Fruit fly (Drosophila melanogaster): Measurements from ENCODE around the gene CG33177.

Gene CG33177

DNA sequence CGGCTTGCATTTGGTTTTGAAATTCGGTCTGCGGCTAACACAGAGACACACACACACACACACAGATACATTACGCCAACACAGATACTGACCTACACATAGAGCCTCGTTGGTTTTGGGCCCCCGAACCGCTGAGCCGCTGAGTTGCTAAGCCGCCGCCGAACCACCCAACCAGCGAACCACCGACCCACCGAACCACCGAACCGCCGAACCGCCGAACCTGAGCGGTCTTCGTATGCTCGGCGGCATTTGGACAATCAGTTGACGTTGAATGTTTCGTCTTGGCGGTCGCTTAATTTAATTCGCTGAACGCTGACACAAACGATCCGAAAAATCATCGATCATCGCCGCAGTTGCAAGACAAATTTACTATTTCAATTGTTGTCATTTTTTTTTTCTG lies 44.3 kb downstream of the CG33177 start, which contains the start of gene drd (continued):
- TF ChIP-seq CG10431 (GFP tag; optimal IDR thresholded peaks at IDR 0.05), result no peak
- TF ChIP-seq CG11085 (GFP tag; IDR thresholded peaks at IDR 0.05), result no peak
- no peak for TF ChIP-seq sens (GFP tag)
- no peak for TF ChIP-seq Fer2 (tag; optimal IDR thresholded peaks at IDR 0.05)
- TF ChIP-seq chif (GFP tag; optimal IDR thresholded peaks at IDR 0.05), result no peak
- no peak for TF ChIP-seq CG17612 (GFP tag; IDR thresholded peaks at IDR 0.05)
- TF ChIP-seq lola (GFP tag; optimal IDR thresholded peaks at IDR 0.05), result no peak
- no peak for TF ChIP-seq Vsx1 (GFP tag; optimal IDR thresholded peaks at IDR 0.05)
- no peak for TF ChIP-seq HmgD (GFP tag; optimal IDR thresholded peaks at IDR 0.05)
- TF ChIP-seq pita (GFP tag; optimal IDR thresholded peaks at IDR 0.05), result no peak
- no peak for TF ChIP-seq D19A (tag; optimal IDR thresholded peaks at IDR 0.05)
- TF ChIP-seq C15 (GFP tag; IDR thresholded peaks at IDR 0.05), result no peak
- no peak for TF ChIP-seq H2.0 (GFP tag; IDR thresholded peaks at IDR 0.05)
- no peak for TF ChIP-seq Sox100B (GFP tag; optimal IDR thresholded peaks at IDR 0.05)
- TF ChIP-seq row (GFP tag; IDR thresholded peaks at IDR 0.05), result no peak
- TF ChIP-seq CG30020 (tag; optimal IDR thresholded peaks at IDR 0.05), result no peak
- TF ChIP-seq stc (GFP tag; IDR thresholded peaks at IDR 0.05), result no peak
- TF ChIP-seq Hr51 (GFP tag; optimal IDR thresholded peaks at IDR 0.05), result no peak
- TF ChIP-seq CG1832 (GFP tag; optimal IDR thresholded peaks at IDR 0.05), result no peak
- TF ChIP-seq Lim3 (GFP tag; IDR thresholded peaks at IDR 0.05), result no peak
- TF ChIP-seq CG1792 (GFP tag; optimal IDR thresholded peaks at IDR 0.05), result no peak
- no peak for TF ChIP-seq Max (GFP tag; optimal IDR thresholded peaks at IDR 0.05)
- no peak for TF ChIP-seq CG4707 (GFP tag; optimal IDR thresholded peaks at IDR 0.05)
- 0 out of 3 replicates have a peak, but pooled peaks have one; percentile 8 for TF ChIP-seq sr (GFP tag; IDR thresholded peaks at IDR 0.05)

DNA sequence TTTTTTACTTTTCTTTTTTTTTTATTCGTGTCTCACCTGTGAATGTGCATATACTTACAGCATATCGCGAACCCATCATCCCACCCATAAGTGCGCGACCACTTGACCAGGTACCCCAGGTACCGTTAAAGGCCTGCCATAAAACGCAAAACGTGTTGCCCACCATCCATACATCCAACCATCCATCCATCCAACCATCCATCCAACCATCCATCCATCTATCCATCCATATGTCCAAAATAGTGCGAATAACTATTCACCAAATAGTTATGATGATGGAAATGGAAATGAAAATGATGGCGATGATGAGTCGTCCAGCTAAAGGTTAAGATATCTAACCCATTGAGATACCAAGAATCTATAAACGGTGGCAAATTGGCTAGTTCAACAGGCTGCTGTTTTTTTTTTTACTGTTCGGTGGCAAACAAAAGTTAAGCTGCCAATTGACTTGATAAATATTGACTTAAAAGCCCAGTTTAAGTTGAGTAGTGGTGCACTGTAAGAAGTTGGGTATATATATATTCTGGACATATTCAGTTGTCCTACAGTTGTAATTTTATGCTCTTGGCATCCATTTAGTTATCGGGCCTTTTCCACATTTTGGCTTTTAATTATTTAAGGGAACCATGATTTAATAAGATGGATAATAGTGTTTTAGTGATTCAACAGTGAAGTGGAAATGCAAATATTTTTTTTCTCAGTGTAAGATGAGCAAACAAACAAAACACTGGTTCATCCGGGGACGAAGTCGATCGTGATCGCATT lies 46.9 kb downstream of the CG33177 start:
- TF ChIP-seq CG2678 (tag; optimal IDR thresholded peaks at IDR 0.05), result peak; percentile 45
- TF ChIP-seq pros (GFP tag; optimal IDR thresholded peaks at IDR 0.05), result no peak
- peak; percentile 32 for TF ChIP-seq dmrt99B (tag; optimal IDR thresholded peaks at IDR 0.05)
- peak; percentile 44 for TF ChIP-seq gem (tag; optimal IDR thresholded peaks at IDR 0.05)
- TF ChIP-seq eve (GFP tag; optimal IDR thresholded peaks at IDR 0.05), result peak in 1 of 2 experiments; percentile 5
- TF ChIP-seq az2 (GFP tag; optimal IDR thresholded peaks at IDR 0.05), result no peak
- TF ChIP-seq tgo (GFP tag; IDR thresholded peaks at IDR 0.05), result peak; percentile 28; the same call in 1 of the 3 replicates
- peak in 1 of 2 experiments; percentile 19 for TF ChIP-seq Hr51 (GFP tag; optimal IDR thresholded peaks at IDR 0.05)
- TF ChIP-seq CG2199 (GFP tag; IDR thresholded peaks at IDR 0.05), result no peak
- TF ChIP-seq dysf (GFP tag; IDR thresholded peaks at IDR 0.05), result 0 out of 3 replicates have a peak, but pooled peaks have one; percentile 23
- peak; percentile 22 for TF ChIP-seq CG15269 (tag; optimal IDR thresholded peaks at IDR 0.05)
- no peak for TF ChIP-seq pan (optimal IDR thresholded peaks at IDR 0.05)
- peak in 1 of 2 experiments; percentile 14 for TF ChIP-seq pan (GFP tag; optimal IDR thresholded peaks at IDR 0.05 in 1 of 2, IDR thresholded peaks at IDR 0.05 in 1 of 2)
- no peak for TF ChIP-seq CG4617 (GFP tag; optimal IDR thresholded peaks at IDR 0.05; ENCODE audit: borderline replicate concordance)
- 0 out of 2 replicates have a peak, but pooled peaks have one; percentile 15 for TF ChIP-seq Ada2b (GFP tag; IDR thresholded peaks at IDR 0.05)
- peak; percentile 16 for TF ChIP-seq Meics (GFP tag; optimal IDR thresholded peaks at IDR 0.05)
- peak; percentile 46 for TF ChIP-seq CG11504 (tag; optimal IDR thresholded peaks at IDR 0.05)
- peak; percentile 39 for TF ChIP-seq Ets65A (GFP tag)
- TF ChIP-seq Ravus (GFP tag; IDR thresholded peaks at IDR 0.05), result no peak
- TF ChIP-seq sens (GFP tag), result peak; percentile 70
- TF ChIP-seq CoRest (tag; optimal IDR thresholded peaks at IDR 0.05), result peak; percentile 14
- TF ChIP-seq lab (GFP tag; optimal IDR thresholded peaks at IDR 0.05), result peak; percentile 8
- TF ChIP-seq Sox100B (GFP tag; optimal IDR thresholded peaks at IDR 0.05), result peak; percentile 28
- TF ChIP-seq en (GFP tag; optimal IDR thresholded peaks at IDR 0.05), result no peak
- TF ChIP-seq Dll (GFP tag; IDR thresholded peaks at IDR 0.05; ENCODE audit: partially characterized antibody), result no peak
- no peak for TF ChIP-seq CG10431 (GFP tag; optimal IDR thresholded peaks at IDR 0.05)
- peak; percentile 10 for TF ChIP-seq CG2120 (GFP tag; optimal IDR thresholded peaks at IDR 0.05)
- peak; percentile 22; the same call in 1 of the 2 replicates for TF ChIP-seq Ptx1 (GFP tag; IDR thresholded peaks at IDR 0.05)
- 0 out of 3 replicates have a peak, but pooled peaks have one; percentile 17 for TF ChIP-seq CG17361 (GFP tag; IDR thresholded peaks at IDR 0.05)

Data from whole organism, embryonic.